Worm (Caenorhabditis elegans) whole organism, late embryonic: Measurements from ENCODE around the gene C41H7.2.

Experiments used
- C38D4.7 ChIP-seq: fragments of 200-800 bp; sonication (Bioruptor generic); optimal IDR thresholded peaks from 2 replicates; lab custom pipeline; 2018; ENCODE audit warnings: mild to moderate bottlenecking, missing genetic modification characterization, moderate library complexity, missing compliant biosample characterization
- F13H6.1 ChIP-seq: sonication (generic microtip); optimal IDR thresholded peaks from 2 replicates; lab custom pipeline; 2016; ENCODE audit warnings: missing genetic modification characterization, missing compliant biosample characterization
- K02D7.2 ChIP-seq: sonication (generic microtip); optimal IDR thresholded peaks from 2 replicates; lab custom pipeline; 2017; ENCODE audit warnings: mild to moderate bottlenecking, missing genetic modification characterization, missing compliant biosample characterization
- K09A11.1 ChIP-seq: sonication (generic microtip); optimal IDR thresholded peaks from 2 replicates; lab custom pipeline; 2017; ENCODE audit warnings: antibody characterized with exemption, mild to moderate bottlenecking, missing genetic modification characterization, missing compliant biosample characterization; ENCODE audit not compliant: insufficient read depth
- Y22D7AL.16 ChIP-seq: sonication (generic microtip); optimal IDR thresholded peaks from 2 replicates; lab custom pipeline; 2016; ENCODE audit warnings: missing genetic modification characterization, missing compliant biosample characterization
- ahr-1 ChIP-seq: sonication (generic microtip); optimal IDR thresholded peaks from 2 replicates; lab custom pipeline; 2016; ENCODE audit warnings: missing genetic modification characterization, missing compliant biosample characterization
- ceh-18 ChIP-seq: sonication (generic microtip); optimal IDR thresholded peaks from 2 replicates; lab custom pipeline; 2016; ENCODE audit warnings: missing genetic modification characterization, missing compliant biosample characterization
- ceh-19 ChIP-seq: fragments of 200-800 bp; sonication (Bioruptor generic); optimal IDR thresholded peaks from 2 replicates; lab custom pipeline; 2018; ENCODE audit warnings: mild to moderate bottlenecking, missing genetic modification characterization, missing compliant biosample characterization
- ceh-2 ChIP-seq: sonication (generic microtip); optimal IDR thresholded peaks from 2 replicates; lab custom pipeline; 2016; ENCODE audit warnings: missing genotype, missing genetic modification characterization, missing compliant biosample characterization
- ceh-22 ChIP-seq: sonication (generic microtip); optimal IDR thresholded peaks from 2 replicates; lab custom pipeline; 2017; ENCODE audit warnings: missing biosample characterization, missing genetic modification characterization
- ceh-31 ChIP-seq: sonication (generic microtip); optimal IDR thresholded peaks from 2 replicates; lab custom pipeline; 2016; ENCODE audit warnings: missing genetic modification characterization, missing compliant biosample characterization
- ceh-45 ChIP-seq: fragments of 200-800 bp; sonication (Bioruptor generic); IDR thresholded peaks from 2 replicates; pipeline ENCODE4 v1.3.6; 2022; ENCODE audit warnings: missing genetic modification reagents, missing genetic modification characterization, missing compliant biosample characterization
- ceh-48 ChIP-seq: sonication (generic microtip); optimal IDR thresholded peaks from 2 replicates; lab custom pipeline; 2016; ENCODE audit warnings: missing genetic modification characterization, inconsistent platforms, missing compliant biosample characterization
- ceh-9 ChIP-seq: sonication (generic microtip); optimal IDR thresholded peaks from 2 replicates; lab custom pipeline; 2016; ENCODE audit warnings: mild to moderate bottlenecking, missing genetic modification characterization, inconsistent platforms, missing compliant biosample characterization
- dmd-4 ChIP-seq: sonication (generic microtip); optimal IDR thresholded peaks from 2 replicates; lab custom pipeline; 2016; ENCODE audit warnings: borderline replicate concordance, missing genetic modification characterization, missing compliant biosample characterization
- dve-1 ChIP-seq: sonication (generic microtip); optimal IDR thresholded peaks from 2 replicates; lab custom pipeline; 2017; ENCODE audit warnings: antibody characterized with exemption, mild to moderate bottlenecking, missing genetic modification characterization, missing compliant biosample characterization
- elt-2 ChIP-seq: sonication (generic microtip); optimal IDR thresholded peaks from 2 replicates; lab custom pipeline; 2016; ENCODE audit warnings: missing genetic modification reagents, missing genetic modification characterization, missing compliant biosample characterization
- elt-4 ChIP-seq: sonication (generic microtip); optimal IDR thresholded peaks from 2 replicates; lab custom pipeline; 2016; ENCODE audit warnings: missing genetic modification characterization, missing compliant biosample characterization
- ets-4 ChIP-seq: sonication (generic microtip); optimal IDR thresholded peaks from 2 replicates; lab custom pipeline; 2016; ENCODE audit warnings: missing genetic modification characterization, missing compliant biosample characterization
- fax-1 ChIP-seq: sonication (generic microtip); optimal IDR thresholded peaks from 2 replicates; lab custom pipeline; 2016; ENCODE audit warnings: missing genotype, missing genetic modification characterization, missing compliant biosample characterization
- fkh-10 ChIP-seq: fragments of 150-350 bp; optimal IDR thresholded peaks from 2 replicates; lab custom pipeline; 2014; ENCODE audit warnings: missing biosample characterization, missing genetic modification reagents, missing genetic modification characterization
- fkh-6 ChIP-seq: sonication (generic microtip); optimal IDR thresholded peaks from 2 replicates; lab custom pipeline; 2016; ENCODE audit warnings: missing genetic modification characterization, missing compliant biosample characterization
- hlh-30 ChIP-seq: sonication (generic microtip); optimal IDR thresholded peaks from 2 replicates; lab custom pipeline; 2017; ENCODE audit warnings: antibody characterized with exemption, missing genetic modification characterization, missing compliant biosample characterization; ENCODE audit not compliant: insufficient read depth
- lim-6 ChIP-seq: sonication (generic microtip); optimal IDR thresholded peaks from 2 replicates; lab custom pipeline; 2016; ENCODE audit warnings: missing genetic modification characterization, missing compliant biosample characterization
- madf-2 ChIP-seq: sonication (generic microtip); optimal IDR thresholded peaks from 2 replicates; lab custom pipeline; 2017; ENCODE audit warnings: missing genetic modification characterization, missing compliant biosample characterization
- mec-3 ChIP-seq: sonication (generic microtip); optimal IDR thresholded peaks from 2 replicates; lab custom pipeline; 2016; ENCODE audit warnings: borderline replicate concordance, missing genetic modification characterization, missing compliant biosample characterization
- odd-2 ChIP-seq: sonication (generic microtip); optimal IDR thresholded peaks from 2 replicates; lab custom pipeline; 2017; ENCODE audit warnings: antibody characterized with exemption, mild to moderate bottlenecking, missing genetic modification characterization, missing compliant biosample characterization
- pag-3 ChIP-seq: sonication (generic microtip); optimal IDR thresholded peaks from 2 replicates; lab custom pipeline; 2016; ENCODE audit warnings: missing compliant biosample characterization, missing genetic modification characterization, borderline replicate concordance
- pha-4 ChIP-seq: fragments of 150-350 bp; optimal IDR thresholded peaks from 2 replicates; lab custom pipeline; 2018; ENCODE audit warnings: missing biosample characterization, missing genetic modification reagents, missing genetic modification characterization
- pqm-1 ChIP-seq: sonication (generic microtip); optimal IDR thresholded peaks from 2 replicates; lab custom pipeline; 2016; ENCODE audit warnings: missing genetic modification characterization, missing compliant biosample characterization
- pros-1 ChIP-seq: fragments of 150-350 bp; optimal IDR thresholded peaks from 2 replicates; lab custom pipeline; 2014; ENCODE audit warnings: missing biosample characterization, missing genetic modification reagents, missing genetic modification characterization
- ref-2 ChIP-seq: sonication (generic microtip); optimal IDR thresholded peaks from 2 replicates; lab custom pipeline; 2016; ENCODE audit warnings: missing genetic modification characterization, missing compliant biosample characterization
- rnt-1 ChIP-seq: sonication (generic microtip); optimal IDR thresholded peaks from 2 replicates; lab custom pipeline; 2016; ENCODE audit warnings: missing genetic modification characterization, missing compliant biosample characterization
- sdc-2 ChIP-seq: sonication (generic microtip); optimal IDR thresholded peaks from 2 replicates; lab custom pipeline; 2016; ENCODE audit warnings: missing genotype, missing genetic modification characterization, missing compliant biosample characterization
- sox-2 ChIP-seq: fragments of 200-800 bp; sonication (Bioruptor generic); IDR thresholded peaks from 2 replicates; pipeline ENCODE4 v1.3.6; 2022; ENCODE audit warnings: missing genetic modification reagents, missing genetic modification characterization, missing compliant biosample characterization
- sox-4 ChIP-seq: sonication (generic microtip); optimal IDR thresholded peaks from 2 replicates; lab custom pipeline; 2017; ENCODE audit warnings: mild to moderate bottlenecking, missing genetic modification characterization, inconsistent platforms, missing compliant biosample characterization
- syd-9 ChIP-seq: sonication (generic microtip); optimal IDR thresholded peaks from 2 replicates; lab custom pipeline; 2016; ENCODE audit warnings: mild to moderate bottlenecking, missing genetic modification characterization, moderate library complexity, missing compliant biosample characterization
- tbx-2 ChIP-seq: sonication (generic microtip); optimal IDR thresholded peaks from 2 replicates; lab custom pipeline; 2016; ENCODE audit warnings: missing genetic modification characterization, missing compliant biosample characterization
- tbx-7 ChIP-seq: sonication (generic microtip); optimal IDR thresholded peaks from 2 replicates; lab custom pipeline; 2016; ENCODE audit warnings: missing genotype, missing genetic modification characterization, missing compliant biosample characterization
- ttx-3 ChIP-seq: sonication (generic microtip); optimal IDR thresholded peaks from 2 replicates; lab custom pipeline; 2016; ENCODE audit warnings: missing genetic modification reagents, missing genetic modification characterization, missing compliant biosample characterization
- unc-42 ChIP-seq: sonication (generic microtip); optimal IDR thresholded peaks from 2 replicates; lab custom pipeline; 2016; ENCODE audit warnings: missing genotype, missing genetic modification characterization, missing compliant biosample characterization
- unc-55 ChIP-seq: sonication (generic microtip); optimal IDR thresholded peaks from 2 replicates; lab custom pipeline; 2017; ENCODE audit warnings: missing biosample characterization, missing genetic modification reagents, missing genetic modification characterization
- unc-86 ChIP-seq: sonication (generic microtip); optimal IDR thresholded peaks from 2 replicates; lab custom pipeline; 2016; ENCODE audit warnings: missing genetic modification characterization, missing compliant biosample characterization
- zip-5 ChIP-seq: sonication (generic microtip); optimal IDR thresholded peaks from 2 replicates; lab custom pipeline; 2016; ENCODE audit warnings: missing genetic modification characterization, missing compliant biosample characterization
- ztf-16 ChIP-seq: sonication (generic microtip); optimal IDR thresholded peaks from 2 replicates; lab custom pipeline; 2017; ENCODE audit warnings: missing genetic modification characterization, missing compliant biosample characterization

Gene C41H7.2

DNA sequence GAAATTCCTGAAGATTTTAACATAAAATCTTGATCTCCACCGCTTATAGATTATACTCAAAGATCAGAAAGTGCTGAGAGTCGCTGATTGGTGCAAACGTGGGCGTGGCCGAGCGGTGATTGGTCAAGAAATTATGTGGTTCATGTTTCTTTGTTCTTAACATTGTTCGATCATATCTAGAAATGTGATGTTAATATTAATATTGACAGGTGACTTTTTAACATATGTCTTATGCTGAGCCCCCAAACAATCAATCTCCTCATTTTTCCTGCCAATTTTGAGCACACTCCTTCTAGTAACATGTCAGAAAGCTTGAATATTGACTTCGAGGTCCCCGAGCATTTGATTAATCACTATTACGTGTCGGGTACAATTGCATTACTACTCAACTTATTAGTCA, 29.4 kb downstream of the C41H7.2 start, which contains the start of gene sri-29:
TSS of gene sri-29 (plus strand) at position 301 of the 400 bp plus-strand sequence.
- no peak for TF ChIP-seq ceh-19
- no peak for TF ChIP-seq hlh-30 (tag; lab: Kevin White, UChicago)
- no peak for TF ChIP-seq ets-4 (tag; lab: Kevin White, UChicago)
- no peak for TF ChIP-seq ttx-3 (tag; lab: Kevin White, UChicago)
- no peak for TF ChIP-seq sox-2
- TF ChIP-seq odd-2 (tag; lab: Kevin White, UChicago), result no peak
- TF ChIP-seq mec-3, result no peak
- TF ChIP-seq unc-55, result no peak
- TF ChIP-seq tbx-7 (tag; lab: Kevin White, UChicago), result no peak
- TF ChIP-seq unc-42 (tag; lab: Kevin White, UChicago), result no peak
- no peak for TF ChIP-seq pag-3 (tag; lab: Kevin White, UChicago)
- TF ChIP-seq pha-4 (tag; lab: Kevin White, UChicago), result no peak
- no peak for TF ChIP-seq ahr-1 (tag; lab: Kevin White, UChicago)
- TF ChIP-seq fkh-10, result no peak
- no peak for TF ChIP-seq madf-2 (tag; lab: Kevin White, UChicago)
- no peak for TF ChIP-seq lim-6 (tag; lab: Kevin White, UChicago)
- TF ChIP-seq syd-9 (tag; lab: Kevin White, UChicago), result no peak
- no peak for TF ChIP-seq F13H6.1
- no peak for TF ChIP-seq tbx-2 (tag; lab: Kevin White, UChicago)
- TF ChIP-seq ztf-16, result no peak

DNA sequence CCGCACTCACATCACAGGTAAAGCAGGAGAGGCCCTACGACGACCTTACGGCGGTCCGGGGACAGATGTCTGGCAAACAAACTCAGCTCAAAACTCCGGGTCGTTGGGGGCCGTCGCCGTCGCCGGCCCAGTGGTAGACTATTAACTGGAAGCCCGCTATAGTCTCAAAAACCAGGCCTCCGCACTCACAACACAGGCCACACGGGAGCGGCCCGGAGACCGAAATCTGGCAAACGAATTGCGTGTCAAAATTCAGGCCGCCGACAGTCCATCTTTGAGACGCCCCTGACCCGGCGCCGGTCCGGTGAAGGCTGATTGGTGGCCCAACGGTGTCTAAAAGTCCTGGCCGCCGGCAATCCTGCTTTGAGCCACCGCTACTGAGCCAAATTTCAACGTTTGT, 30.8 kb downstream of the C41H7.2 start:
- TF ChIP-seq C38D4.7 (no peak), hlh-30 (tag; lab: Kevin White, UChicago) (no peak), pros-1 (no peak), elt-2 (tag; lab: Kevin White, UChicago) (no peak), elt-4 (tag; lab: Kevin White, UChicago) (peak; percentile 29), F13H6.1 (no peak)

DNA sequence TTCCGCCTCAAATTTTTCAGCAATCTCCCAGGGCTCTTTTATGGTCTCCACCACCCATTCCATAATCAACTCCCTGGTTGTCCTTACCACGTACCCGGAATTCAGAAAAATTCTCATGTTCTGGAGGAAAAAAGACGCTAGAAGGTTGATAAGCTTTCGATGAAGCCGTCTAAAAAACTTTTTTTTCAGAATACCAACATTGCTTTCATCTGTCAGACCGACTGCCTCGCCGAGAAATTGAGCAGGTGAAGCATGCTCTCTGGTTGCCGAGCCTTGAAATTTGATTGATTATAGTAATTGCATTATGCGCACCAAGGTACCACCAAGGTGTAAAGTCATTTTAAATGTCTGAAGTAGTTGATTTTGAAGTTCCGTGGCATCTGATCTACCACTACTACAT, 31.3 kb downstream of the C41H7.2 start, which contains the start of gene sri-30:
TSS of gene sri-30 (plus strand) at position 301 of the 400 bp plus-strand sequence.
- TF ChIP-seq elt-4 (tag; lab: Kevin White, UChicago) (no peak), ceh-2 (tag; lab: Kevin White, UChicago) (no peak), rnt-1 (tag; lab: Kevin White, UChicago) (no peak), unc-86 (tag; lab: Kevin White, UChicago) (no peak), unc-42 (tag; lab: Kevin White, UChicago) (no peak), ceh-48 (tag; lab: Kevin White, UChicago) (no peak), K02D7.2 (no peak), zip-5 (tag; lab: Kevin White, UChicago) (no peak), ceh-22 (no peak), tbx-2 (tag; lab: Kevin White, UChicago) (no peak), ztf-16 (no peak), elt-2 (tag; lab: Kevin White, UChicago) (no peak), dmd-4 (tag; lab: Kevin White, UChicago) (no peak), fkh-6 (tag; lab: Kevin White, UChicago) (no peak), K09A11.1 (tag; lab: Kevin White, UChicago) (no peak), fax-1 (tag; lab: Kevin White, UChicago) (no peak), sox-2 (no peak)

DNA sequence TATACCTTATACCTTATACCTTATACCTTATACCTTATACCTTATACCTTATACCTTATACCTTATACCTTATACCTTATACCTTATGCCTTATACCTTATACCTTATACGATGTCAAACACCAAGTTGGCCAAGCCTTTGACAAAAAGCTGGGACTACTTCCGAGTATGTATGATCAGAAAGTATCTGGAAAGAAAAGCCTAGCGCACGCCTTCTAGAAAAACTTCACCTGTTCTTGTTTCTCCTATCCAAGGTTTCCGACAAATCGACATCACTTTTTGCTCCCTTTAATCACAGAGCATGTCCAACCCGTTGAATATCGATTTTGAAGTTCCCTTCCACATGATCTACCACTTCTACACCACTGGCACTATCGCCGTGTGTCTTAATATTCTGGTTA, 33.8 kb downstream of the C41H7.2 start, which contains the start of gene sri-28:
TSS of gene sri-28 (plus strand) at position 301 of the 400 bp plus-strand sequence.
- TF ChIP-seq sdc-2 (tag; lab: Kevin White, UChicago) (no peak), ref-2 (no peak), elt-2 (tag; lab: Kevin White, UChicago) (no peak), ceh-31 (no peak), pqm-1 (no peak), K09A11.1 (tag; lab: Kevin White, UChicago) (no peak), syd-9 (tag; lab: Kevin White, UChicago) (no peak), unc-42 (tag; lab: Kevin White, UChicago) (no peak), dve-1 (tag; lab: Kevin White, UChicago) (no peak), elt-4 (tag; lab: Kevin White, UChicago) (no peak), ttx-3 (tag; lab: Kevin White, UChicago) (no peak), fkh-10 (no peak), ceh-18 (no peak), ceh-48 (tag; lab: Kevin White, UChicago) (no peak), sox-4 (tag; lab: Kevin White, UChicago) (no peak), Y22D7AL.16 (no peak), ceh-2 (tag; lab: Kevin White, UChicago) (no peak), ceh-9 (tag; lab: Kevin White, UChicago) (no peak), tbx-2 (tag; lab: Kevin White, UChicago) (no peak), ceh-45 (GFP tag; lab: Robert Waterston, UW) (no peak)
- TF ChIP-seq, all 69 proteins: peak for 0
